Worm (Caenorhabditis elegans): ENCODE results near the gene pgam-5.

DNA sequence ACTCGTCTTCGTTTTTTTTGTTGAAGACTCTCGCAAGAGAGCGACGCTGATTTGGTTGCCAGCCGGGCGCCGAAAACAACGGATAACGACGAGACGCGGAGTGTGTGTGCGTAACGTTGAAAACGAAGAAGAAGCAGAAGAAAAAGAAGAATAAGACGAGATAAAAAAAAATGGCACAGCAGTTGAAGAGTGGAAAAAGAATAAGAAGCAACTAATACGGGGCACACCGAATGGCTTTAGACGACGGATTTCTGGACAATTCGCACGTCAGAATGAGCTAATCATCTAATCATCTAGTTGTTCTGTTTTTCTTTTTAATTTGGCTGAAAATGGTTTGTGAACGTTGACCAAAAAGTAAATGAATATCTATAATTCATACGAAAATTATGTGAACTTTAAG is 38.4 kb upstream of the pgam-5 start:
- no peak for TF ChIP-seq aly-1 (tag; optimal IDR thresholded peaks at IDR 0.05)
- no peak for TF ChIP-seq pes-1 (GFP tag; IDR thresholded peaks at IDR 0.05)
- TF ChIP-seq ama-1 (optimal IDR thresholded peaks at IDR 0.05) = no peak
- TF ChIP-seq ceh-13 (GFP tag; optimal IDR thresholded peaks at IDR 0.05) = no peak
- TF ChIP-seq ceh-36 (tag; optimal IDR thresholded peaks at IDR 0.05) = no peak
